Fruit fly (Drosophila melanogaster) whole organism, prepupa: ENCODE results near the gene Sod1.

Source experiments
- CG10669 ChIP-seq: fragments of 200-800 bp; sonication (Bioruptor generic); optimal IDR thresholded peaks from 3 replicates; lab custom pipeline; 2018; ENCODE audit warnings: missing biosample characterization, mild to moderate bottlenecking, missing genetic modification characterization, moderate library complexity
- CG11294 ChIP-seq: fragments of 200-800 bp; sonication (Bioruptor generic); IDR thresholded peaks from 2 replicates; pipeline ENCODE4 v1.3.6; 2022; ENCODE audit warnings: missing biosample characterization, missing genetic modification characterization
- CG11902 ChIP-seq: fragments of 200-800 bp; sonication (Bioruptor generic); optimal IDR thresholded peaks from 3 replicates; lab custom pipeline; 2016; ENCODE audit warnings: missing biosample characterization, missing genetic modification characterization
- CG15336 ChIP-seq: fragments of 200-800 bp; sonication (Bioruptor generic); IDR thresholded peaks from 2 replicates; pipeline ENCODE4 v1.3.6; 2022; ENCODE audit warnings: missing biosample characterization, missing genetic modification characterization
- CG1621 ChIP-seq: fragments of 200-800 bp; sonication (Bioruptor generic); optimal IDR thresholded peaks from 3 replicates; lab custom pipeline; 2018; ENCODE audit warnings: missing biosample characterization, mild to moderate bottlenecking, missing genetic modification characterization
- CG34406 ChIP-seq: fragments of 200-800 bp; sonication (Bioruptor generic); optimal IDR thresholded peaks from 3 replicates; lab custom pipeline; 2016; ENCODE audit warnings: missing biosample characterization, missing genetic modification characterization
- CG3919 ChIP-seq: fragments of 200-800 bp; sonication (Bioruptor generic); optimal IDR thresholded peaks from 3 replicates; lab custom pipeline; 2016; ENCODE audit warnings: missing biosample characterization, missing genetic modification characterization
- CG6276 ChIP-seq: fragments of 200-800 bp; sonication (Bioruptor generic); optimal IDR thresholded peaks from 2 replicates; lab custom pipeline; 2017; ENCODE audit warnings: missing biosample characterization, mild to moderate bottlenecking, missing genetic modification characterization
- CG6792 ChIP-seq: fragments of 200-800 bp; sonication (Bioruptor generic); optimal IDR thresholded peaks from 3 replicates; lab custom pipeline; 2016; ENCODE audit warnings: missing biosample characterization, missing genetic modification characterization
- CG6808 ChIP-seq: fragments of 200-800 bp; sonication (Bioruptor generic); optimal IDR thresholded peaks from 3 replicates; lab custom pipeline; 2017; ENCODE audit warnings: missing biosample characterization, missing genetic modification characterization, mild to moderate bottlenecking, moderate library complexity, missing genetic modification reagents
- CG6854 ChIP-seq: fragments of 200-800 bp; sonication (Bioruptor generic); optimal IDR thresholded peaks from 2 replicates; lab custom pipeline; 2017; ENCODE audit warnings: missing biosample characterization, mild to moderate bottlenecking, missing genetic modification characterization
- CG7368 ChIP-seq: fragments of 200-800 bp; sonication (Bioruptor generic); optimal IDR thresholded peaks from 3 replicates; lab custom pipeline; 2016; ENCODE audit warnings: missing biosample characterization, missing genetic modification characterization
- CG8119 ChIP-seq: fragments of 200-800 bp; sonication (Bioruptor generic); IDR thresholded peaks from 3 replicates; pipeline ENCODE4 v1.3.6; 2022; ENCODE audit warnings: missing biosample characterization, missing genetic modification characterization
- CG9139 ChIP-seq: fragments of 200-800 bp; sonication (Bioruptor generic); optimal IDR thresholded peaks from 3 replicates; lab custom pipeline; 2017; ENCODE audit warnings: missing biosample characterization, mild to moderate bottlenecking, missing genetic modification characterization
- Eip75B ChIP-seq: fragments of 200-800 bp; sonication (Bioruptor generic); optimal IDR thresholded peaks from 3 replicates; lab custom pipeline; 2016; ENCODE audit warnings: missing biosample characterization, missing genetic modification characterization
- Eip78C ChIP-seq: fragments of 200-800 bp; sonication (Bioruptor generic); peaks from one replicate; lab custom pipeline; 2016; ENCODE audit warnings: missing biosample characterization, missing genetic modification characterization
- Eip93F ChIP-seq: fragments of 200-800 bp; sonication (Bioruptor generic); optimal IDR thresholded peaks from 2 replicates; lab custom pipeline; 2016; ENCODE audit warnings: missing biosample characterization, mild to moderate bottlenecking, missing genetic modification characterization
- Gug ChIP-seq: fragments of 200-800 bp; sonication (Bioruptor generic); IDR thresholded peaks from 2 replicates; pipeline ENCODE4 v1.3.6; 2022; ENCODE audit warnings: missing biosample characterization, missing genetic modification characterization
- Hr39 ChIP-seq: fragments of 200-800 bp; sonication (Bioruptor generic); optimal IDR thresholded peaks from 2 replicates; lab custom pipeline; 2016; ENCODE audit warnings: missing biosample characterization, missing genetic modification characterization
- Hr4 ChIP-seq: fragments of 200-800 bp; sonication (Bioruptor generic); optimal IDR thresholded peaks from 3 replicates; lab custom pipeline; 2016; ENCODE audit warnings: missing biosample characterization, missing genetic modification characterization
- Lpt ChIP-seq: fragments of 200-800 bp; sonication (Bioruptor generic); optimal IDR thresholded peaks from 3 replicates; lab custom pipeline; 2016; ENCODE audit warnings: missing biosample characterization, missing genetic modification characterization
- Met ChIP-seq: fragments of 200-800 bp; sonication (Bioruptor generic); optimal IDR thresholded peaks from 3 replicates; lab custom pipeline; 2016; ENCODE audit warnings: missing biosample characterization, missing genetic modification characterization
- OdsH ChIP-seq: fragments of 200-800 bp; sonication (Bioruptor generic); optimal IDR thresholded peaks from 3 replicates; lab custom pipeline; 2016; ENCODE audit warnings: missing biosample characterization, missing genetic modification characterization
- Sox14 ChIP-seq: fragments of 200-800 bp; sonication (Bioruptor generic); optimal IDR thresholded peaks from 3 replicates; lab custom pipeline; 2016; ENCODE audit warnings: missing biosample characterization, missing genetic modification characterization
- achi ChIP-seq: fragments of 200-800 bp; sonication (Bioruptor generic); optimal IDR thresholded peaks from 3 replicates; lab custom pipeline; 2016; ENCODE audit warnings: missing biosample characterization, missing genetic modification characterization
- cyc ChIP-seq: fragments of 200-800 bp; sonication (Bioruptor generic); optimal IDR thresholded peaks from 3 replicates; lab custom pipeline; 2016; ENCODE audit warnings: missing biosample characterization, missing genetic modification characterization
- dac ChIP-seq: fragments of 200-800 bp; sonication (Bioruptor generic); optimal IDR thresholded peaks from 2 replicates; lab custom pipeline; 2017; ENCODE audit warnings: missing biosample characterization, mild to moderate bottlenecking, missing genetic modification characterization
- eg ChIP-seq: fragments of 200-800 bp; sonication (Bioruptor generic); IDR thresholded peaks from 3 replicates; pipeline ENCODE4 v1.3.6; 2022; ENCODE audit warnings: missing biosample characterization, missing genetic modification characterization
- esn ChIP-seq: fragments of 200-800 bp; sonication (Bioruptor generic); optimal IDR thresholded peaks from 2 replicates; lab custom pipeline; 2016; ENCODE audit warnings: missing biosample characterization, mild to moderate bottlenecking, missing genetic modification characterization, moderate library complexity
- fd59A ChIP-seq: fragments of 200-800 bp; sonication (Bioruptor generic); optimal IDR thresholded peaks from 2 replicates; lab custom pipeline; 2017; ENCODE audit warnings: missing biosample characterization, mild to moderate bottlenecking, missing genetic modification characterization, missing genetic modification reagents
- fkh ChIP-seq: fragments of 200-800 bp; sonication (Bioruptor generic); optimal IDR thresholded peaks from 3 replicates; lab custom pipeline; 2017; ENCODE audit warnings: missing biosample characterization, mild to moderate bottlenecking, missing genetic modification characterization, moderate library complexity
- lz ChIP-seq: fragments of 200-800 bp; sonication (Bioruptor generic); optimal IDR thresholded peaks from 3 replicates; lab custom pipeline; 2016; ENCODE audit warnings: missing biosample characterization, missing genetic modification characterization
- salr ChIP-seq, 2 experiments: fragments of 200-800 bp; sonication (Bioruptor generic); optimal IDR thresholded peaks; 3 replicates each; lab custom pipeline; 2016 to 2018; ENCODE audit warnings: missing biosample characterization in 2 of 2, missing genetic modification characterization in 2 of 2, mild to moderate bottlenecking in 1 of 2
- ss ChIP-seq, 2 experiments: fragments of 200-800 bp; sonication (Bioruptor generic); optimal IDR thresholded peaks; 2 replicates in 1 of 2; 3 replicates in 1 of 2; lab custom pipeline; 2017 to 2018; ENCODE audit warnings: mild to moderate bottlenecking in 2 of 2, missing biosample characterization in 2 of 2, missing genetic modification characterization in 2 of 2, moderate library complexity in 1 of 2
- topi ChIP-seq: fragments of 200-800 bp; sonication (Bioruptor generic); optimal IDR thresholded peaks from 3 replicates; lab custom pipeline; 2016; ENCODE audit warnings: missing biosample characterization, missing genetic modification characterization

Gene Sod1

dm6 chr3L:11118627-11119395, 5.3 kb upstream of the Sod1 start (continued):
- TF ChIP-seq CG10669 (GFP tag; lab: Kevin White, UChicago): no peak
- peak; percentile 100 for TF ChIP-seq fkh (GFP tag; lab: Kevin White, UChicago)
- TF ChIP-seq CG6808 (GFP tag; lab: Kevin White, UChicago): peak; percentile 44
- TF ChIP-seq CG11294: no peak
- peak; percentile 60 for TF ChIP-seq CG15336 (GFP tag; lab: Robert Waterston, UW)
- TF ChIP-seq Gug (GFP tag; lab: Robert Waterston, UW): no peak; the same call in 1 of the 2 replicates
- peak; percentile 75 for TF ChIP-seq Eip78C (GFP tag; lab: Kevin White, UChicago)
- TF ChIP-seq Eip93F (GFP tag; lab: Kevin White, UChicago): no peak
- peak; percentile 53; the same call in 2 of the 3 replicates for TF ChIP-seq eg (GFP tag; lab: Robert Waterston, UW)

- TF ChIP-seq OdsH: no peak
- no peak for TF ChIP-seq Met (GFP tag; lab: Kevin White, UChicago)
Observed at dm6 chr3L:11117733-11118132, 4.2 kb upstream of the Sod1 start.

- TF ChIP-seq CG7368: no peak
- TF ChIP-seq CG9139 (GFP tag; lab: Kevin White, UChicago): no peak
- no peak for TF ChIP-seq CG34406 (GFP tag; lab: Kevin White, UChicago)
- TF ChIP-seq CG3919 (GFP tag; lab: Kevin White, UChicago): no peak
- no peak for TF ChIP-seq CG11902 (GFP tag; lab: Kevin White, UChicago)
- no peak for TF ChIP-seq CG6792 (GFP tag; lab: Kevin White, UChicago)
- no peak for TF ChIP-seq Hr4 (GFP tag; lab: Kevin White, UChicago)
Observed at dm6 chr3L:11112427-11112826, 1.1 kb downstream of the Sod1 start.

- no peak for TF ChIP-seq Lpt
- peak; percentile 6 for TF ChIP-seq Sox14 (GFP tag; lab: Kevin White, UChicago)
Observed at dm6 chr3L:11109454-11109853, 4.1 kb downstream of the Sod1 start, which contains the start of the genes CG34012 and emei. TSS of gene CG34012 (minus strand) at chr3L:11109505. TSS of gene emei (plus strand) at chr3L:11109690.

- TF ChIP-seq CG34406 (GFP tag; lab: Kevin White, UChicago): no peak
- no peak for TF ChIP-seq ss (GFP tag; optimal IDR thresholded peaks at IDR 0.05; lab: Kevin White, UChicago)
- no peak for TF ChIP-seq cyc (GFP tag; lab: Kevin White, UChicago)
- TF ChIP-seq, all 60 proteins: peak for 0
Observed at dm6 chr3L:11107935-11108334, 5.6 kb downstream of the Sod1 start, which contains the start of gene CG12522. TSS of gene CG12522 (plus strand) at chr3L:11108235.

dm6 chr3L:11107432-11107831, 6.1 kb downstream of the Sod1 start, which contains the start of gene CG32073:
TSS of gene CG32073 (minus strand) at chr3L:11107582.
- TF ChIP-seq achi (GFP tag; lab: Kevin White, UChicago) (no peak), lz (no peak), CG6854 (GFP tag; lab: Kevin White, UChicago) (no peak), Eip75B (GFP tag; lab: Kevin White, UChicago) (no peak), esn (GFP tag; lab: Kevin White, UChicago) (no peak), Hr39 (GFP tag; lab: Kevin White, UChicago) (no peak)

- TF ChIP-seq eg (GFP tag; lab: Robert Waterston, UW) (no peak), Eip93F (GFP tag; lab: Kevin White, UChicago) (no peak), OdsH (no peak), salr (GFP tag; optimal IDR thresholded peaks at IDR 0.05; lab: Kevin White, UChicago) (no peak), dac (GFP tag; lab: Kevin White, UChicago) (no peak), CG6854 (GFP tag; lab: Kevin White, UChicago) (no peak), lz (no peak), fd59A (GFP tag; lab: Kevin White, UChicago) (no peak), topi (no peak), CG6276 (GFP tag; lab: Kevin White, UChicago) (no peak), CG7368 (no peak), CG8119 (GFP tag; lab: Robert Waterston, UW) (no peak), CG1621 (tag; lab: Kevin White, UChicago) (no peak), CG10669 (GFP tag; lab: Kevin White, UChicago) (no peak)
Observed at dm6 chr3L:11103773-11104172, 9.8 kb downstream of the Sod1 start, which contains the start of gene CG32071. TSS of gene CG32071 (minus strand) at chr3L:11103873.
